Worm (Caenorhabditis elegans) whole organism, L1 larva: ENCODE measurements around the gene pfut-1.

Experiments
- ceh-82 ChIP-seq, 3 experiments: fragments of 150-350 bp in 1 of 3; sonication (generic microtip) in 2 of 3; optimal IDR thresholded peaks; 2 replicates each; lab custom pipeline; 2014 to 2017; ENCODE audit warnings: missing biosample characterization in 3 of 3, missing genetic modification characterization in 3 of 3
- egl-13 ChIP-seq: sonication (generic microtip); optimal IDR thresholded peaks from 2 replicates; lab custom pipeline; 2016; ENCODE audit warnings: missing genotype, missing genetic modification reagents, missing genetic modification characterization, missing compliant biosample characterization
- ets-5 ChIP-seq: fragments of 200-800 bp; sonication (Bioruptor generic); IDR thresholded peaks from 2 replicates; pipeline ENCODE4 v1.3.6; 2022; ENCODE audit warnings: missing genetic modification characterization, missing compliant biosample characterization
- fkh-4 ChIP-seq: sonication (generic microtip); optimal IDR thresholded peaks from 2 replicates; lab custom pipeline; 2016; ENCODE audit warnings: missing compliant biosample characterization, missing genetic modification characterization, borderline replicate concordance
- nhr-47 ChIP-seq: sonication (generic microtip); optimal IDR thresholded peaks from 2 replicates; lab custom pipeline; 2016; ENCODE audit warnings: mild to moderate bottlenecking, missing genetic modification characterization, moderate library complexity, missing compliant biosample characterization
- nhr-77 ChIP-seq: fragments of 150-350 bp; optimal IDR thresholded peaks from 2 replicates; lab custom pipeline; 2014; ENCODE audit warnings: missing biosample characterization, missing genetic modification characterization
- snpc-4 ChIP-seq: fragments of 150-350 bp; optimal IDR thresholded peaks from 2 replicates; lab custom pipeline; 2014; ENCODE audit warnings: missing biosample characterization, missing genetic modification characterization
- swsn-7 ChIP-seq: sonication (generic microtip); optimal IDR thresholded peaks from 2 replicates; lab custom pipeline; 2016; ENCODE audit warnings: missing genetic modification characterization, missing compliant biosample characterization
- unc-130 ChIP-seq: fragments of 150-350 bp; optimal IDR thresholded peaks from 2 replicates; lab custom pipeline; 2017; ENCODE audit warnings: missing biosample characterization, missing genetic modification characterization, inconsistent platforms
- unc-62 ChIP-seq: fragments of 150-350 bp; optimal IDR thresholded peaks from 2 replicates; lab custom pipeline; 2014; ENCODE audit warnings: missing biosample characterization, missing genetic modification reagents, missing genetic modification characterization

DNA sequence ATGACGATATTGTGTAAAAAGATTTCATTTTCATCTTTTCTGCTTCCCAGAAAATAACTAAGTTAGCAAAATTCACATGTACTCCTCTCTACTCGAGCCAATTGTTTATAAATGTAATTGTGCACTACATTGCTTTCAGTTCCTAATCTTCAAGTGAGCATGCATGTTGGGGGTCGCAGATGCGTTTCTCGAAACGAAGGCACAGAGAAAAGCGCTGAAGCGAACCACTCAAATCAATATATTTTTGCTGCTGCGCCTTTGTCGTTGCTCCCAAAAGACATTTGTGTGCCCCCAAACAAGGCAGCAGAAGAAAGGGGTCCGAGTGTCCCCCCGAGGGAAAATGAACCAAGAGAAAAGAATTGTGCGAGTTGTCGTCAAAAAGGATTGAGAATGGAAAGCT lies 39.4 kb upstream of the pfut-1 start:
- peak in 2 of 3 experiments; percentile 1 to 52 for TF ChIP-seq ceh-82 (tag; optimal IDR thresholded peaks at IDR 0.05; lab: Kevin White, UChicago)
- TF ChIP-seq unc-130 = no peak
- TF ChIP-seq nhr-47 = no peak
- TF ChIP-seq fkh-4 (tag; lab: Kevin White, UChicago) = no peak
- no peak for TF ChIP-seq nhr-77
- no peak for TF ChIP-seq ets-5 (GFP tag; lab: Robert Waterston, UW)
- TF ChIP-seq unc-62 (GFP tag; lab: Kevin White, UChicago) = no peak
- TF ChIP-seq snpc-4 (tag; lab: Kevin White, UChicago) = no peak
- TF ChIP-seq swsn-7 (tag; lab: Kevin White, UChicago) = peak; percentile 20
- TF ChIP-seq egl-13 (tag; lab: Kevin White, UChicago) = no peak
